Fruit fly (Drosophila melanogaster) whole organism, adult: ENCODE results near the gene CG15209.

Experiments
- CG11617 ChIP-seq: fragments of 200-800 bp; sonication (Bioruptor generic); optimal IDR thresholded peaks from 2 replicates; lab custom pipeline; 2017; ENCODE audit warnings: mild to moderate bottlenecking, missing biosample characterization, missing genetic modification reagents, missing genetic modification characterization
- CG12768 ChIP-seq: fragments of 200-800 bp; sonication (Bioruptor generic); optimal IDR thresholded peaks from 2 replicates; lab custom pipeline; 2017; ENCODE audit warnings: missing biosample characterization, missing genetic modification characterization, mild to moderate bottlenecking, moderate library complexity, missing genetic modification reagents
- CG14711 ChIP-seq: fragments of 200-800 bp; sonication (Bioruptor generic); optimal IDR thresholded peaks from 2 replicates; lab custom pipeline; 2018; ENCODE audit warnings: missing biosample characterization, mild to moderate bottlenecking, missing genetic modification characterization, moderate library complexity
- CG1620 ChIP-seq: fragments of 200-800 bp; sonication (Bioruptor generic); optimal IDR thresholded peaks from 2 replicates; lab custom pipeline; 2016; ENCODE audit warnings: missing biosample characterization, missing genetic modification characterization
- CG33017 ChIP-seq: fragments of 200-800 bp; sonication (Bioruptor generic); optimal IDR thresholded peaks from 2 replicates; lab custom pipeline; 2018; ENCODE audit warnings: missing biosample characterization, mild to moderate bottlenecking, missing genetic modification characterization, moderate library complexity
- CG5204 ChIP-seq: fragments of 200-800 bp; sonication (Bioruptor generic); optimal IDR thresholded peaks from 2 replicates; lab custom pipeline; 2016; ENCODE audit warnings: missing biosample characterization, missing genetic modification characterization
- CG7045 ChIP-seq: fragments of 200-800 bp; sonication (Bioruptor generic); optimal IDR thresholded peaks from 2 replicates; lab custom pipeline; 2017; ENCODE audit warnings: missing biosample characterization, mild to moderate bottlenecking, missing genetic modification characterization
- CG7101 ChIP-seq: fragments of 200-800 bp; sonication (Bioruptor generic); optimal IDR thresholded peaks from 2 replicates; lab custom pipeline; 2018; ENCODE audit warnings: missing biosample characterization, mild to moderate bottlenecking, missing genetic modification characterization, moderate library complexity
- Clk ChIP-seq: fragments of 200-800 bp; sonication (Bioruptor generic); optimal IDR thresholded peaks from 2 replicates; lab custom pipeline; 2017; ENCODE audit warnings: missing biosample characterization, missing genetic modification characterization
- Crg-1 ChIP-seq: fragments of 200-800 bp; sonication (Bioruptor generic); optimal IDR thresholded peaks from 2 replicates; lab custom pipeline; 2016; ENCODE audit warnings: missing biosample characterization, missing genetic modification characterization
- Hr96 ChIP-seq: fragments of 200-800 bp; sonication (Bioruptor generic); optimal IDR thresholded peaks from 2 replicates; lab custom pipeline; 2016; ENCODE audit warnings: missing biosample characterization, missing genetic modification characterization
- Mnt ChIP-seq: fragments of 200-800 bp; sonication (Bioruptor generic); optimal IDR thresholded peaks from 2 replicates; lab custom pipeline; 2016; ENCODE audit warnings: missing biosample characterization, mild to moderate bottlenecking, missing genetic modification characterization
- bab1 ChIP-seq: fragments of 200-800 bp; sonication (Bioruptor generic); optimal IDR thresholded peaks from 3 replicates; lab custom pipeline; 2019; ENCODE audit warnings: missing biosample characterization, mild to moderate bottlenecking, missing genetic modification characterization, moderate library complexity
- cic ChIP-seq: fragments of 200-800 bp; sonication (Bioruptor generic); optimal IDR thresholded peaks from 2 replicates; lab custom pipeline; 2017; ENCODE audit warnings: missing biosample characterization, mild to moderate bottlenecking, missing genetic modification characterization, moderate library complexity
- cnc ChIP-seq, 2 experiments: fragments of >200 bp; optimal IDR thresholded peaks; 2 replicates each; lab custom pipeline; 2017
- kay ChIP-seq: fragments of 200-800 bp; sonication (Bioruptor generic); peaks from one replicate; lab custom pipeline; 2016; ENCODE audit warnings: missing biosample characterization, missing genetic modification characterization, borderline replicate concordance
- ovo ChIP-seq: fragments of 200-800 bp; sonication (Bioruptor generic); optimal IDR thresholded peaks from 2 replicates; lab custom pipeline; 2016; ENCODE audit warnings: missing biosample characterization, missing genetic modification characterization
- pad ChIP-seq: fragments of 200-800 bp; sonication (Bioruptor generic); optimal IDR thresholded peaks from 3 replicates; lab custom pipeline; 2017; ENCODE audit warnings: missing biosample characterization, missing genetic modification characterization, mild to moderate bottlenecking, moderate library complexity, missing genetic modification reagents
- tj ChIP-seq: fragments of 200-800 bp; sonication (Bioruptor generic); optimal IDR thresholded peaks from 3 replicates; lab custom pipeline; 2017; ENCODE audit warnings: missing biosample characterization, mild to moderate bottlenecking, missing genetic modification characterization, moderate library complexity
- toe ChIP-seq: fragments of 200-800 bp; sonication (Bioruptor generic); optimal IDR thresholded peaks from 2 replicates; lab custom pipeline; 2016; ENCODE audit warnings: missing biosample characterization, missing genetic modification characterization

The CG15209 gene

DNA sequence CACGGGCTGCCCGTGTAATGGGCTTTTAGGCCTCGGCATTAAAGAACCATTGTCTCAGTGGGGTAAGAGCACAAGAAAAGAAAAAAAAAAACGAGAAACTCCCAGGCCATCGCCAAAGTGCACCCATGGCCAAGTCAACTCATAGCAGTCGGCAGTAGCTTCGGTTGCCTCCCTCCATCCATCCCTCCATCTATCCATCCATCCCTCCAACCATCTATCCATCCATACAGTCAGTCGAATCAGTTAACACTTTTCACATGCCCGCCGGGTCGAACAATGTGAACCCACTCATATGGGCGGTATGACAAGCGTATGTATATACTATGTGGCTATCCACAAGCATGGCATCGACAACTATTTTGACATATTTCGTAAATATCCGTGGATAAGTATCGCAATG, 25.7 kb downstream of the CG15209 start:
- no peak for TF ChIP-seq kay (GFP tag; lab: Kevin White, UChicago)
- TF ChIP-seq bab1 (GFP tag; lab: Kevin White, UChicago) = no peak
- TF ChIP-seq cic = no peak
- no peak for TF ChIP-seq Hr96 (GFP tag; lab: Kevin White, UChicago)
- TF ChIP-seq ovo = no peak
- no peak for TF ChIP-seq Crg-1 (GFP tag; lab: Kevin White, UChicago)
- no peak for TF ChIP-seq Mnt (GFP tag; lab: Kevin White, UChicago)
- TF ChIP-seq CG1620 = no peak
- no peak for TF ChIP-seq cnc (optimal IDR thresholded peaks at IDR 0.05; lab: Kevin White, UChicago)
- TF ChIP-seq Clk (GFP tag; lab: Kevin White, UChicago) = no peak
- no peak for TF ChIP-seq toe
- no peak for TF ChIP-seq CG7101 (tag; lab: Kevin White, UChicago)
- TF ChIP-seq CG14711 (tag; lab: Kevin White, UChicago) = no peak
- TF ChIP-seq CG12768 (GFP tag; lab: Kevin White, UChicago) = no peak
- TF ChIP-seq pad (GFP tag; lab: Kevin White, UChicago) = no peak
- TF ChIP-seq tj (GFP tag; lab: Kevin White, UChicago) = no peak
- no peak for TF ChIP-seq CG11617

DNA sequence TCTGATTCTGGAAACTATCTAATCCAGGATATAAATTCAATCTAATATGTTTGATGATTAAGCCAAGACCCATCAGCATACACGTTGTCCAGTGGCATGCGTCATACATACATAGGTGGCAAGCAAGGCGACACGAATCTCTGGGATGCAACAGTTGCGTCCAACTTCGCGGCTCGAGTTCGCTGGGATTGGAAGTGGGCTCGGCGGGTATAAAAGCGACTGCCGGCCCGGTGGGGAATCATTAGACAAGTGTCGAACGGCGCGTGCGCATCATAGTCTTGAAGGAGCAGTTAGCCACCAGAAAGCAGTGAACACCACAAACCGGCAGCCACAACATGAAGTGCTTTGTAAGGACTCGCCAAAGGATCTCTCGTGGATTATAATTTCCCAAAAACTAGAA, 27.0 kb downstream of the CG15209 start, which contains the start of gene CG2157:
CG2157 (plus strand) TSS at position 240 of the 400 bp plus-strand sequence.
- TF ChIP-seq CG12768 (GFP tag; lab: Kevin White, UChicago) = no peak
- no peak for TF ChIP-seq CG1620
- TF ChIP-seq bab1 (GFP tag; lab: Kevin White, UChicago) = no peak
- no peak for TF ChIP-seq CG14711 (tag; lab: Kevin White, UChicago)
- TF ChIP-seq Mnt (GFP tag; lab: Kevin White, UChicago) = no peak
- no peak for TF ChIP-seq CG7045 (GFP tag; lab: Kevin White, UChicago)
- TF ChIP-seq Crg-1 (GFP tag; lab: Kevin White, UChicago) = no peak
- TF ChIP-seq ovo = no peak
- TF ChIP-seq cic = no peak
- TF ChIP-seq pad (GFP tag; lab: Kevin White, UChicago) = no peak
- no peak for TF ChIP-seq toe
- TF ChIP-seq CG7101 (tag; lab: Kevin White, UChicago) = no peak
- TF ChIP-seq Hr96 (GFP tag; lab: Kevin White, UChicago) = no peak
- TF ChIP-seq cnc (optimal IDR thresholded peaks at IDR 0.05; lab: Kevin White, UChicago) = no peak
- TF ChIP-seq CG33017 (tag; lab: Kevin White, UChicago) = no peak
- TF ChIP-seq CG5204 (GFP tag; lab: Kevin White, UChicago) = no peak
- TF ChIP-seq kay (GFP tag; lab: Kevin White, UChicago) = no peak
- no peak for TF ChIP-seq tj (GFP tag; lab: Kevin White, UChicago)
- no peak for TF ChIP-seq Clk (GFP tag; lab: Kevin White, UChicago)
- TF ChIP-seq CG11617 = no peak

DNA sequence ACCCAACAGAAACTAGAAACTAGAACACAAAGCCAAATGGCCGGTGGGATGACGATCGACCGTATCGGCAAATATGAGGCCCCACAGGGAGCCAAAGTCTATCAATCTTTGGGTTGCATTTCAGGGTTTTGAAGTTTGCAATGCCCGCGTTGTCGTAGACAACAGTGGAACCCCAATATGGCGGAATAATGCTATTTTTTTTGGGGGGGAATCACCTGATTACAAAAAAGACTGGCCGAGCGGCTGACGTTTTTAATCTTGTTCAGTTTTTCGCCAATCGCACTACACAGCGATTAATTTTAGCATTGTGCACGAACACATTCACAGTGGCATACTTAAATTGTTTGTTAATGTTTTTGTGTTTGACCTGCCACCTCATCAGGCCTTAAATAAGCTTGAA, 34.4 kb downstream of the CG15209 start:
- TF ChIP-seq bab1 (GFP tag; lab: Kevin White, UChicago) (no peak), CG7101 (tag; lab: Kevin White, UChicago) (no peak)

DNA sequence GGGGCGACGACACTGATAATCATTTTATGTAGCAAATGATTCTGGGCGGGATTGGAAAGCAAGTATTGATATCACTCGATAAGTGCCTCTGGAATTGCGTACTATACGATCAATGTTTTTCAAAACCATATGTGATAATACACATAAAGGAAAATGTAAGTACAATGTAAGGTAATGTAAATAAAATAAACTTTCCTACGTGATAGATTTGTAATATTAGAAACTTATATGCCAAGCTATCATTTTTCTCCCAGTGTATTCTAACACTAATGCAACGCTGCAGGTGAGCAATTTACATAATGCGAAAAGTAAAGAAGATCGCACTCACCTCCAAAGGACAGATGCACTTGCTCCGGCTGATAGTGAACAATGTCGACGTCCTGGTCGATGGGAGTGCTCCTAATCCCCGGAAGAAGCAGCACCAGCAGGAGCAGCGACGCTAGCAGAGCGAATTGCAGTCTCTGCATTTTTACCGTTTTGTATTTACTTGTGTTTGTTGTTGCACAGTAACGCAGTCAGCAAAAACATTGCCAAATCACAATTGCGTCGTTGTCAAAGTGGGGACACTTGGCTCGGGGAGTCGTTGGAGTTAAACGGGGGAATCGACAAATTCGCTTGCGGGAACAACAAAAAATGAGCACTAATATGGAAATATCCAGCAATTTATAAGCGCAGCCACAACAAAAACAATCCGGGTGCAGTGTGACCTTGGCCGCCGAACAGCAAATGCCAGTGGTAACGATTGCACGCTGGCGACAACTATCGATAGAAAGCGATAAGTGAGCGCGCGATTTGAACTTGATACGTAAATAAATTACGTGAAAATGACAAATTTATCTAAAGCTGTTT, 35.3 kb downstream of the CG15209 start, which contains the start of gene CG1637:
CG1637 (minus strand) TSS at position 807 of the 849 bp plus-strand sequence.
- TF ChIP-seq bab1 (GFP tag; lab: Kevin White, UChicago) = peak; percentile 82
- no peak for TF ChIP-seq toe
- TF ChIP-seq CG1620 = no peak
- TF ChIP-seq CG33017 (tag; lab: Kevin White, UChicago) = peak; percentile 38
- peak; percentile 14 for TF ChIP-seq CG7045 (GFP tag; lab: Kevin White, UChicago)
- TF ChIP-seq CG5204 (GFP tag; lab: Kevin White, UChicago) = no peak
- peak; percentile 39 for TF ChIP-seq CG7101 (tag; lab: Kevin White, UChicago)
- no peak for TF ChIP-seq kay (GFP tag; lab: Kevin White, UChicago)
- peak; percentile 6 for TF ChIP-seq Hr96 (GFP tag; lab: Kevin White, UChicago)
- peak; percentile 36 for TF ChIP-seq CG11617
- TF ChIP-seq CG12768 (GFP tag; lab: Kevin White, UChicago) = no peak
- TF ChIP-seq ovo = peak; percentile 71
- TF ChIP-seq cnc (optimal IDR thresholded peaks at IDR 0.05; lab: Kevin White, UChicago) = no peak
- TF ChIP-seq Clk (GFP tag; lab: Kevin White, UChicago) = no peak
- peak; percentile 99 for TF ChIP-seq tj (GFP tag; lab: Kevin White, UChicago)
- TF ChIP-seq Mnt (GFP tag; lab: Kevin White, UChicago) = peak; percentile 0
- peak; percentile 1 for TF ChIP-seq cic
- peak; percentile 34 for TF ChIP-seq CG14711 (tag; lab: Kevin White, UChicago)
- no peak for TF ChIP-seq pad (GFP tag; lab: Kevin White, UChicago)

DNA sequence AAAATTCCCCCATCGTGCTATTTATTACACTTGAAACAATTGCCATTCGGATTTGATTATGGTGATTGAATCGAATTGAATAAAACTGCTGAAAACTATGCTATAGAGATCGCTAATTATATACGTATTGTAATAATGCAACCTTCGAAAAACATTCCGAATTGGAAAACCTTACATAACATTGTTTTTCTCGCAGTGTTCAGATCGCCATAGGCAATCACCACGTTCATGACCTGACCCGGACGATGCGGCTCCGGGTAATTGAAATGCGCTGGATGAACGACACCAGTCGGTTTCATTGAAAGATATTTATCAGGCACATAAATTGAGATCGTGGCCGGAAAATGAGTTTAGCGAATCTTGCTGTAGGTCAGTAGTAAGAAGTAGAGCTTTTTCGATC, 40.8 kb downstream of the CG15209 start:
- TF ChIP-seq CG33017 (tag; lab: Kevin White, UChicago) (no peak), CG14711 (tag; lab: Kevin White, UChicago) (peak; percentile 16)

DNA sequence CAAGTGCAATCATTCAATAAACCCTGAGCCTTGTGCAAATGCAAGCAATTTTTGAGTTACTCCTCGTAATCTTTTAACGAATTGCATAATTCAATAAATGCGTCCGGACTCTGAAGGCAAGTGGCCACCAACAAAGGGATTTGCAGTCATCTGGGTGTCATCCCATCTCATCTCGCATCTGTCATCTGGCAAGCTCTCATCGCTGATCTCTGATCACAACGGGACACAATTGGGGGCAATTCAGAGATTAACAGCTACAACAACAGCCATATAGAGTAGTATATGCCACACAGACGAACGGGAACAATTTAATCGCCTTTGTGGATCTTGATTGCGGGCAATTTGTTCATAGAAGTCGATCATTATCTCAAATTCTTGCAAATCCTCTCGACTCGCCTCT, 41.7 kb downstream of the CG15209 start:
- TF ChIP-seq toe (no peak), Hr96 (GFP tag; lab: Kevin White, UChicago) (no peak), CG33017 (tag; lab: Kevin White, UChicago) (no peak), tj (GFP tag; lab: Kevin White, UChicago) (peak; percentile 29)
